Worm (Caenorhabditis elegans) whole organism, L4/young adult: ENCODE data around the gene srz-10.

Experiments used
- W03F9.2 ChIP-seq: fragments of 150-350 bp; optimal IDR thresholded peaks from 2 replicates; lab custom pipeline; 2014; ENCODE audit warnings: missing biosample characterization, missing genetic modification characterization
- dao-5 ChIP-seq: sonication (generic microtip); optimal IDR thresholded peaks from 2 replicates; lab custom pipeline; 2016; ENCODE audit warnings: missing genotype, missing genetic modification characterization, moderate library complexity, missing compliant biosample characterization
- him-1 ChIP-seq: sonication (generic microtip); optimal IDR thresholded peaks from 2 replicates; lab custom pipeline; 2016; ENCODE audit warnings: missing genotype, missing genetic modification reagents, missing genetic modification characterization, missing compliant biosample characterization

The srz-10 gene

DNA sequence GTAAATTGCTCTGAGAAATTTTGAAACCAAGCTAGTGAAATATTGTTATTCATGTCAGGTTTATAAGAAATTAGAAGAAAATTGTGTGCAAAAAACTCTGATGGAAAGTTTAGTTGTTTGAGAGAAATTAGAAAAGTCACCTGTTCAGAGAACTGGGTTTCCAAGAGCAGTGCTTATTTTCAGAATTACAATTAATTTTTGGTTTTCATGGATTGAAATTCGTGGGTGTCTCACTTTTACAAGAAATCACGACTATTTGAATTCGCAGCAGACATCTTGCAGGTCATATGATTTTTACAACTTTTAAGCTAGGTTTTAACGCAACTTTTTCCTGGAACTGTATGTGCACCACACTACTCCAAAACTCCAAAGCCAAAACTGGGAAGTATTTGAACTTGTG, at the start of gene srz-10:
TSS of gene srz-10 (minus strand) at position 88 of the 400 bp plus-strand sequence.
- TF ChIP-seq W03F9.2, result no peak
- no peak for TF ChIP-seq dao-5 (tag; lab: Kevin White, UChicago)
- TF ChIP-seq him-1 (tag; lab: Kevin White, UChicago), result no peak

ce11 chrV:15354648-15355047, 45.8 kb upstream of the srz-10 start, which contains the start of gene C29F3.7:
TSS of gene C29F3.7 (plus strand) at chrV:15354901.
- TF ChIP-seq him-1 (tag; lab: Kevin White, UChicago) (no peak), W03F9.2 (no peak), dao-5 (tag; lab: Kevin White, UChicago) (no peak)

ce11 chrV:15352376-15352775, 43.5 kb upstream of the srz-10 start, which contains the start of gene srx-58:
TSS of gene srx-58 (plus strand) at chrV:15352676.
- TF ChIP-seq W03F9.2 (no peak), him-1 (tag; lab: Kevin White, UChicago) (no peak), dao-5 (tag; lab: Kevin White, UChicago) (no peak)

ce11 chrV:15350615-15351014, 41.7 kb upstream of the srz-10 start, which contains the start of gene clec-231:
TSS of gene clec-231 (minus strand) at chrV:15350715.
- no peak for TF ChIP-seq dao-5 (tag; lab: Kevin White, UChicago)
- no peak for TF ChIP-seq him-1 (tag; lab: Kevin White, UChicago)
- TF ChIP-seq W03F9.2, result no peak

DNA sequence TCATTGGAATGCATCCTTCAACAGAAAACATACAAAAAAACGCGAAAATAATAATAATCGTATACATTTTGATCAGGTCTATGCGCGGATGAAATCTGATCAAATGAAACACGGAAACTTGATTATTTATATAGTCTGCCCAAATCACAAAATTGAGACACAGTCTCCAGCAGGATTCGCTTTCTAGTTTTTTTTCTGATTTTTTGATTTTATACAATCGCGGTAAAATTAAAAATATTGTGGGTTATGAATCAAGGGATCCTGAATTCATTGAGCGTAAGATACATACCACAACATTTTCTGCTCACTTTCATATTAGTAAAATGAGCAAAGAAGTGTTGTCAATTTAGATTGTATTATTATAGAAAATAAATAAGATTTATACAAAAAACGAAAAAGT, 40.1 kb upstream of the srz-10 start, which contains the start of gene clec-230:
TSS of gene clec-230 (minus strand) at position 101 of the 400 bp plus-strand sequence.
- TF ChIP-seq him-1 (tag; lab: Kevin White, UChicago), result no peak
- TF ChIP-seq W03F9.2, result no peak
- no peak for TF ChIP-seq dao-5 (tag; lab: Kevin White, UChicago)

- no peak for TF ChIP-seq him-1 (tag; lab: Kevin White, UChicago)
Observed at ce11 chrV:15347292-15347691, 38.4 kb upstream of the srz-10 start, which contains the start of gene C29F3.3. TSS of gene C29F3.3 (minus strand) at chrV:15347392.

DNA sequence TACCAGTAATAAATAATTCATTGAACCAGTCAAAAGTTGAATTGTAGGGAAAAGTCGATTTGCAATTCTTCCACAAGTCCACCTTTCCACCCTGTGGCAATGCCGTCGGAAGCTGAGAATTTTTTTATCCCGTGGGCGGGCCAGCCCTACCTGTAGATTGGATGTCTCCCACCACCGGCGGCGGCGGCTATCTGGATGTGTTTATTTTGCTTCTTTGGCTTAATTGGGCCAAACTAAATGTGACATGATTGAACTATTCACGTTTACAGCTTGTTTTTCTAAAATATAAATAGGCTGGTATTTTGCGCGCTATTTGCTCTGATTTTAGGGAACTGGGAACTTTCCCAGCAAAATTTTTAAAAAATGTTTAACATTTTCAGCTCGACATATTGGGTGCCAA, 35.6 kb upstream of the srz-10 start, which contains the start of gene wrt-8:
TSS of gene wrt-8 (minus strand) at position 101 of the 400 bp plus-strand sequence.
- no peak for TF ChIP-seq dao-5 (tag; lab: Kevin White, UChicago)
- no peak for TF ChIP-seq W03F9.2
- no peak for TF ChIP-seq him-1 (tag; lab: Kevin White, UChicago)

DNA sequence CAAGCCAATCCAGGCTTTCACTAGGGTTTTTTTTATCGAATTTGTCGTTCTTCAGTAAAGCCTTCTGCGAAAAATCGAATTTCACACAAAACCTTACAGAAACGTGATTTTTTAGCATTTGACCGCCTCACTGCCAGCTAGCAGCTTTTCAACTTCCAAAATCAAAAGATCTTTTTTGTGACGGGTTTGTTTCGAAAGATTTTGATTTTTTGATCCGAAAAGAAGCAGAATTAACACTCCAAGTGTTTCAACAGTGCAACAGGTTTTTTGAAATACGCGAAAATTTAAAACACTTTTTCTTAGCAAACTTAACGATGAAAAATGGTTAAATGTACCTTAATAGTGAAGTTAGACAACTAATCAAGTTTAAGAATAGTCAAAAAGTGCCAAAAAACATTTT, 32.5 kb upstream of the srz-10 start, which contains the start of gene clec-229:
TSS of gene clec-229 (minus strand) at position 101 of the 400 bp plus-strand sequence.
- TF ChIP-seq W03F9.2 (no peak), him-1 (tag; lab: Kevin White, UChicago) (no peak), dao-5 (tag; lab: Kevin White, UChicago) (no peak)

- TF ChIP-seq him-1 (tag; lab: Kevin White, UChicago), result no peak
Observed at ce11 chrV:15339363-15339762, 30.5 kb upstream of the srz-10 start, which contains the start of gene clec-228. TSS of gene clec-228 (minus strand) at chrV:15339463.

ce11 chrV:15337405-15337804, 28.5 kb upstream of the srz-10 start, which contains the start of gene wrt-7:
TSS of gene wrt-7 (minus strand) at chrV:15337505.
- TF ChIP-seq W03F9.2 (no peak), dao-5 (tag; lab: Kevin White, UChicago) (no peak), him-1 (tag; lab: Kevin White, UChicago) (no peak)

- TF ChIP-seq dao-5 (tag; lab: Kevin White, UChicago), result no peak
- TF ChIP-seq W03F9.2, result no peak
- TF ChIP-seq him-1 (tag; lab: Kevin White, UChicago), result no peak
Observed at ce11 chrV:15332851-15333250, 24.0 kb upstream of the srz-10 start, which contains the start of gene srw-113. TSS of gene srw-113 (plus strand) at chrV:15333151.

DNA sequence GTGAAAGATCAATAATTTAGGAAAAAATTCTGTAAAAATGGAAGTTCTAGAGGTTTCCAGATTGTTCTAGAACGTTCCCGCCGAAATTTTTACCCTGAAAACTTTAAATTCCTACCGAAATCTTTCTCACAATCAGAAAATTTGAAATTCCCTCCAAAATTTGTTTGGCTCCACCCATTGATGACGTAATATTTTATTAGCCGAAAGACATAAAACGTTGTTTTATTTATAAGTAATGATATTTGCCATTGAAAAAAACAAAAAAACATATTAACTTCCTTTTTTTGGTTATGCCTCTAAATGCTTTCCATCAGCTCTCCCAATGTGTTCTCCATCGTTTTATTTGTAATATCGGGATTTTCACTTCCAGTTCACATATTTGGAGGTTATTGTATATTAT, 21.4 kb upstream of the srz-10 start, which contains the start of gene srh-295:
TSS of gene srh-295 (plus strand) at position 301 of the 400 bp plus-strand sequence.
- TF ChIP-seq him-1 (tag; lab: Kevin White, UChicago), result no peak
- TF ChIP-seq W03F9.2, result no peak
- TF ChIP-seq dao-5 (tag; lab: Kevin White, UChicago), result no peak

- TF ChIP-seq him-1 (tag; lab: Kevin White, UChicago) (no peak), dao-5 (tag; lab: Kevin White, UChicago) (no peak), W03F9.2 (no peak)
Observed at ce11 chrV:15327745-15328447, 19.0 kb upstream of the srz-10 start, which contains the start of gene ZK1037.6. TSS of gene ZK1037.6 (minus strand) at chrV:15327795.

ce11 chrV:15323417-15323816, 14.5 kb upstream of the srz-10 start:
- no peak for TF ChIP-seq W03F9.2
- TF ChIP-seq him-1 (tag; lab: Kevin White, UChicago), result no peak
- TF ChIP-seq dao-5 (tag; lab: Kevin White, UChicago), result no peak
